Worm (Caenorhabditis elegans) whole organism, L3 larva: ENCODE data around the gene pbo-5.

Source experiments
- R02D3.7 ChIP-seq: fragments of 150-350 bp; optimal IDR thresholded peaks from 2 replicates; lab custom pipeline; 2014; ENCODE audit warnings: missing biosample characterization, missing genetic modification characterization
- ZK546.5 ChIP-seq: sonication (generic microtip); optimal IDR thresholded peaks from 2 replicates; lab custom pipeline; 2017; ENCODE audit warnings: missing biosample characterization, missing genetic modification characterization
- aly-2 ChIP-seq: fragments of 150-350 bp; optimal IDR thresholded peaks from 2 replicates; lab custom pipeline; 2014; ENCODE audit warnings: missing biosample characterization, missing genetic modification characterization
- ama-1 ChIP-seq: fragments of 150-350 bp; optimal IDR thresholded peaks from 2 replicates; lab custom pipeline; 2018
- ceh-82 ChIP-seq: fragments of 150-350 bp; optimal IDR thresholded peaks from 2 replicates; lab custom pipeline; 2014; ENCODE audit warnings: missing biosample characterization, missing genetic modification characterization
- ceh-9 ChIP-seq: sonication (generic microtip); optimal IDR thresholded peaks from 2 replicates; lab custom pipeline; 2018; ENCODE audit warnings: missing biosample characterization, missing genetic modification characterization
- daf-12 ChIP-seq: fragments of 150-350 bp; optimal IDR thresholded peaks from 2 replicates; lab custom pipeline; 2014; ENCODE audit warnings: missing biosample characterization, missing genetic modification reagents, missing genetic modification characterization
- egl-27 ChIP-seq: sonication (generic microtip); optimal IDR thresholded peaks from 4 replicates; lab custom pipeline; 2017; ENCODE audit warnings: missing biosample characterization, missing genetic modification reagents, missing genetic modification characterization
- egl-5 ChIP-seq: fragments of 150-350 bp; optimal IDR thresholded peaks from 2 replicates; lab custom pipeline; 2017; ENCODE audit warnings: missing biosample characterization, missing genetic modification reagents, missing genetic modification characterization, inconsistent platforms
- elt-1 ChIP-seq: fragments of 150-350 bp; optimal IDR thresholded peaks from 2 replicates; lab custom pipeline; 2014; ENCODE audit warnings: missing biosample characterization, missing genetic modification characterization
- elt-2 ChIP-seq: sonication (generic microtip); optimal IDR thresholded peaks from 2 replicates; lab custom pipeline; 2016; ENCODE audit warnings: missing genetic modification reagents, mild to moderate bottlenecking, missing genetic modification characterization, missing compliant biosample characterization
- eor-1 ChIP-seq, 2 experiments: fragments of 150-350 bp; optimal IDR thresholded peaks; 2 replicates each; lab custom pipeline; 2014 to 2018; ENCODE audit warnings: missing biosample characterization in 2 of 2, missing genetic modification characterization in 2 of 2
- fkh-2 ChIP-seq: fragments of 150-350 bp; optimal IDR thresholded peaks from 2 replicates; lab custom pipeline; 2014; ENCODE audit warnings: missing biosample characterization, missing genetic modification reagents, missing genetic modification characterization
- fos-1 ChIP-seq: fragments of 150-350 bp; optimal IDR thresholded peaks from 2 replicates; lab custom pipeline; 2014; ENCODE audit warnings: missing biosample characterization, missing genetic modification characterization
- hmg-11 ChIP-seq: sonication (generic microtip); optimal IDR thresholded peaks from 2 replicates; lab custom pipeline; 2016; ENCODE audit warnings: missing genetic modification characterization, missing compliant biosample characterization
- lin-15B ChIP-seq: fragments of 150-350 bp; optimal IDR thresholded peaks from 2 replicates; lab custom pipeline; 2014; ENCODE audit warnings: missing biosample characterization, missing genetic modification characterization
- lin-39 ChIP-seq: fragments of 150-350 bp; optimal IDR thresholded peaks from 2 replicates; lab custom pipeline; 2018; ENCODE audit warnings: missing biosample characterization, missing genetic modification reagents, missing genetic modification characterization
- lsy-12 ChIP-seq: sonication (generic microtip); optimal IDR thresholded peaks from 2 replicates; lab custom pipeline; 2016; ENCODE audit warnings: mild to moderate bottlenecking, missing genetic modification characterization, missing compliant biosample characterization
- mdl-1 ChIP-seq: fragments of 150-350 bp; optimal IDR thresholded peaks from 2 replicates; lab custom pipeline; 2014; ENCODE audit warnings: missing biosample characterization, missing genetic modification characterization
- nfya-1 ChIP-seq: sonication (generic microtip); optimal IDR thresholded peaks from 2 replicates; lab custom pipeline; 2017; ENCODE audit warnings: missing genetic modification characterization, mild to moderate bottlenecking, missing compliant biosample characterization, antibody characterized with exemption, moderate library complexity; ENCODE audit not compliant: insufficient read depth
- nhr-11 ChIP-seq: fragments of 150-350 bp; optimal IDR thresholded peaks from 2 replicates; lab custom pipeline; 2014; ENCODE audit warnings: missing biosample characterization, missing genetic modification characterization
- nhr-237 ChIP-seq: fragments of 150-350 bp; optimal IDR thresholded peaks from 2 replicates; lab custom pipeline; 2014; ENCODE audit warnings: missing biosample characterization, missing genetic modification characterization
- nhr-25 ChIP-seq: sonication (generic microtip); optimal IDR thresholded peaks from 2 replicates; lab custom pipeline; 2017; ENCODE audit warnings: missing biosample characterization, missing genetic modification characterization
- nhr-28 ChIP-seq: fragments of 150-350 bp; optimal IDR thresholded peaks from 2 replicates; lab custom pipeline; 2014; ENCODE audit warnings: missing biosample characterization, missing genetic modification characterization
- nhr-43 ChIP-seq: sonication (generic microtip); optimal IDR thresholded peaks from 2 replicates; lab custom pipeline; 2016; ENCODE audit warnings: mild to moderate bottlenecking, missing genetic modification characterization, missing compliant biosample characterization; ENCODE audit not compliant: poor library complexity, severe bottlenecking
- nhr-67 ChIP-seq: fragments of 150-350 bp; optimal IDR thresholded peaks from 2 replicates; lab custom pipeline; 2014; ENCODE audit warnings: missing biosample characterization, missing genetic modification characterization
- nhr-76 ChIP-seq: fragments of 150-350 bp; sonication (generic microtip); optimal IDR thresholded peaks from 5 replicates; lab custom pipeline; 2014; ENCODE audit warnings: missing biosample characterization, missing genetic modification characterization
- pha-4 ChIP-seq: fragments of 150-350 bp; optimal IDR thresholded peaks from 2 replicates; lab custom pipeline; 2014; ENCODE audit warnings: missing biosample characterization, missing genetic modification reagents, missing genetic modification characterization
- pqm-1 ChIP-seq: fragments of 150-350 bp; optimal IDR thresholded peaks from 2 replicates; lab custom pipeline; 2017; ENCODE audit warnings: missing biosample characterization, missing genetic modification characterization, inconsistent platforms
- sea-2 ChIP-seq: fragments of 150-350 bp; sonication (generic microtip); optimal IDR thresholded peaks from 4 replicates; lab custom pipeline; 2014; ENCODE audit warnings: missing biosample characterization, missing genetic modification reagents, missing genetic modification characterization
- skn-1 ChIP-seq: fragments of 150-350 bp; optimal IDR thresholded peaks from 2 replicates; lab custom pipeline; 2014; ENCODE audit warnings: missing biosample characterization, missing genetic modification characterization
- tbx-2 ChIP-seq: sonication (generic microtip); optimal IDR thresholded peaks from 2 replicates; lab custom pipeline; 2016; ENCODE audit warnings: mild to moderate bottlenecking, missing genetic modification characterization, missing compliant biosample characterization
- unc-39 ChIP-seq: sonication (generic microtip); optimal IDR thresholded peaks from 4 replicates; lab custom pipeline; 2017; ENCODE audit warnings: missing biosample characterization, missing genetic modification characterization
- zag-1 ChIP-seq: fragments of 150-350 bp; optimal IDR thresholded peaks from 2 replicates; lab custom pipeline; 2014; ENCODE audit warnings: missing biosample characterization, missing genetic modification characterization
- ztf-11 ChIP-seq: fragments of 150-350 bp; optimal IDR thresholded peaks from 2 replicates; lab custom pipeline; 2014; ENCODE audit warnings: missing biosample characterization, missing genetic modification characterization
- ztf-4 ChIP-seq: fragments of 150-350 bp; optimal IDR thresholded peaks from 2 replicates; lab custom pipeline; 2014; ENCODE audit warnings: missing biosample characterization, missing genetic modification characterization

pbo-5 gene

ce11 chrV:20909761-20910160 lies 5.5 kb upstream of the pbo-5 start:
- TF ChIP-seq elt-2 (peak; percentile 54), zag-1 (tag; lab: Kevin White, UChicago) (no peak), eor-1 (tag; optimal IDR thresholded peaks at IDR 0.05; lab: Kevin White, UChicago) (no peak), nhr-76 (no peak), ZK546.5 (tag; lab: Kevin White, UChicago) (no peak), ztf-4 (no peak)
- TF ChIP-seq, all 47 proteins: peak for 1

DNA sequence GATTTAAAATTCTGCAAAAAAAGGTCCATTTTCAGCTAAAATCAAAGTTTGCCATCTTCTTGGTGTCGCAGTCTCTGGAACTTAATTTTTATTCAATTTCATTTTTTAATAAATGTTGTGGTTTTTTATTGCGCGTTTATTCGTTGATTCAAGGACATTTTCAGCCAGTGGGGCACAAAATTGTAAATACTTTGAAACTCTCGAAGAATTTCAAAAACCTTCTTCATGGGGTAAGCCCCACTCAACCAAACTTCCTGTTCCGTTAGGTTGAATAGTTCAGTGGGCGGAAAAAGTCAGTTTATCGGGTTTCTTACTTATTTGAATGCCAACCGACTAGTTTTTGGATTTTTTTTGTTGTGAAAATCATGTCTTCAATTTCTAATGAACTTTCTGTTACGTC lies 5.1 kb upstream of the pbo-5 start, which contains the start of gene ttll-9:
Gene ttll-9 (plus strand): TSS at position 301 of the 400 bp plus-strand sequence.
- TF ChIP-seq unc-39 (tag; lab: Kevin White, UChicago) (no peak), lin-39 (tag; lab: Kevin White, UChicago) (no peak), ZK546.5 (tag; lab: Kevin White, UChicago) (no peak), lsy-12 (tag; lab: Kevin White, UChicago) (no peak), aly-2 (tag; lab: Kevin White, UChicago) (no peak), ama-1 (lab: Kevin White, UChicago) (no peak), nhr-28 (tag; lab: Kevin White, UChicago) (no peak), nhr-237 (tag; lab: Kevin White, UChicago) (no peak), R02D3.7 (no peak), daf-12 (no peak), lin-15B (tag; lab: Kevin White, UChicago) (no peak), ztf-11 (tag; lab: Kevin White, UChicago) (no peak), ceh-9 (tag; lab: Kevin White, UChicago) (no peak), nhr-43 (tag; lab: Kevin White, UChicago) (no peak), ceh-82 (tag; lab: Kevin White, UChicago) (no peak), fos-1 (tag; lab: Kevin White, UChicago) (no peak), fkh-2 (tag; lab: Kevin White, UChicago) (no peak), mdl-1 (tag; lab: Kevin White, UChicago) (no peak), nhr-67 (tag; lab: Kevin White, UChicago) (no peak), pha-4 (tag; lab: Kevin White, UChicago) (no peak)
- TF ChIP-seq, all 47 proteins: peak for 0

- TF ChIP-seq nhr-25 (tag; lab: Kevin White, UChicago) (no peak), sea-2 (GFP tag; lab: Kevin White, UChicago) (no peak), nhr-11 (tag; lab: Kevin White, UChicago) (no peak), pqm-1 (tag; lab: Kevin White, UChicago) (no peak), mdl-1 (tag; lab: Kevin White, UChicago) (no peak), ZK546.5 (tag; lab: Kevin White, UChicago) (no peak), zag-1 (tag; lab: Kevin White, UChicago) (no peak), elt-1 (tag; lab: Kevin White, UChicago) (no peak), eor-1 (tag; optimal IDR thresholded peaks at IDR 0.05; lab: Kevin White, UChicago) (no peak), hmg-11 (tag; lab: Kevin White, UChicago) (no peak), elt-2 (no peak), nfya-1 (no peak), tbx-2 (tag; lab: Kevin White, UChicago) (no peak), nhr-43 (tag; lab: Kevin White, UChicago) (no peak), aly-2 (tag; lab: Kevin White, UChicago) (no peak), lin-39 (tag; lab: Kevin White, UChicago) (no peak), egl-5 (tag; lab: Kevin White, UChicago) (no peak), egl-27 (tag; lab: Kevin White, UChicago) (no peak), fkh-2 (tag; lab: Kevin White, UChicago) (no peak), skn-1 (no peak)
- TF ChIP-seq, all 47 proteins: peak for 0
Observed at ce11 chrV:20920390-20920789, 5.1 kb downstream of the pbo-5 start.
